Worm (Caenorhabditis elegans): ENCODE data around the gene F47B8.8.
"Not testable (repeated sequence)": the region's sequence is repeated elsewhere in the genome, so short reads cannot be mapped to it uniquely, and the experiment has no call there.

The F47B8.8 gene

ce11 chrV:14301076-14301475 is 30.5 kb upstream of the F47B8.8 start, which contains the start of gene F14D7.6:
TSS of gene F14D7.6 (plus strand) at chrV:14301413.
- TF ChIP-seq ceh-83 (GFP tag; optimal IDR thresholded peaks at IDR 0.05) (no peak), unc-120 (tag; optimal IDR thresholded peaks at IDR 0.05; ENCODE audit: poor library complexity, severe bottlenecking) (no peak), elt-3 (tag; optimal IDR thresholded peaks at IDR 0.05) (no peak), mep-1 (tag; optimal IDR thresholded peaks at IDR 0.05) (no peak), drap-1 (GFP tag; optimal IDR thresholded peaks at IDR 0.05) (no peak), elt-1 (tag; optimal IDR thresholded peaks at IDR 0.05; ENCODE audit: borderline replicate concordance, insufficient read depth) (no peak), lsy-2 (tag; optimal IDR thresholded peaks at IDR 0.05) (no peak), nhr-76 (tag; optimal IDR thresholded peaks at IDR 0.05) (no peak), M03D4.4 (tag; optimal IDR thresholded peaks at IDR 0.05) (no peak), mab-5 (tag; optimal IDR thresholded peaks at IDR 0.05) (no peak), tbx-8 (GFP tag; optimal IDR thresholded peaks at IDR 0.05) (no peak)

ce11 chrV:14306771-14307170 is 24.8 kb upstream of the F47B8.8 start, which contains the start of gene spig-4:
TSS of gene spig-4 (minus strand) at chrV:14306871.
- not testable (repeated sequence) for TF ChIP-seq lin-13 (tag; optimal IDR thresholded peaks at IDR 0.05); elt-1 (tag; optimal IDR thresholded peaks at IDR 0.05; ENCODE audit: borderline replicate concordance, insufficient read depth); drap-1 (GFP tag; optimal IDR thresholded peaks at IDR 0.05)

DNA sequence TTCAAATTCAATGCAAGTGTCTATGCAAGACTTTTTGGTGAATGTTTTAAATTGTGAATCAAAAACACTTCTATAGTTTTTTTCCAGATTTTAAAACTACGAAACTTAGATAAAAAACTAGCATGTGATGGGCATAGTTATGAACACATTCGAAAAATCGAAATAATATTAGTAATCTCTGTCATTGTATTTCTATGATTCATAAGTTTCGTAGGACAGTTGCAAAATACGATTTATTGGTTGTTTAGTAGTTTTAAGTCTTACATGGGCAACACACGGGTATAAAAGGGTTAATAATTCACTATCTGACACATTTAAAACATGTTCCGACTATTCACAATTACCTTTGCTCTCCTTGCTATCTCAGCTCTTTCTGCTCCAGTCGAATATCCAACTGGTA is 23.4 kb upstream of the F47B8.8 start, which contains the start of gene spig-5:
Gene spig-5 (plus strand): TSS at position 301 of the 400 bp plus-strand sequence.
- TF ChIP-seq sem-2 (GFP tag; optimal IDR thresholded peaks at IDR 0.05); nhr-237 (tag; optimal IDR thresholded peaks at IDR 0.05); unc-39 (tag; optimal IDR thresholded peaks at IDR 0.05): not testable (repeated sequence)

ce11 chrV:14309632-14310031 is 21.9 kb upstream of the F47B8.8 start, which contains the start of gene F14D7.14:
TSS of gene F14D7.14 (plus strand) at chrV:14309932.
- TF ChIP-seq ces-1 (GFP tag; optimal IDR thresholded peaks at IDR 0.05); snpc-4 (tag; optimal IDR thresholded peaks at IDR 0.05); lin-13 (tag; optimal IDR thresholded peaks at IDR 0.05): not testable (repeated sequence)

- TF ChIP-seq mab-5 (tag; optimal IDR thresholded peaks at IDR 0.05) (no peak), sptf-1 (tag; optimal IDR thresholded peaks at IDR 0.05) (no peak), mls-2 (tag; optimal IDR thresholded peaks at IDR 0.05) (no peak), blmp-1 (tag; optimal IDR thresholded peaks at IDR 0.05) (no peak), unc-62 (GFP tag; optimal IDR thresholded peaks at IDR 0.05) (no peak), nhr-2 (tag; optimal IDR thresholded peaks at IDR 0.05) (no peak), mep-1 (tag; optimal IDR thresholded peaks at IDR 0.05) (no peak), snpc-4 (tag; optimal IDR thresholded peaks at IDR 0.05) (no peak), lsy-2 (tag; optimal IDR thresholded peaks at IDR 0.05) (no peak), elt-1 (tag; optimal IDR thresholded peaks at IDR 0.05; ENCODE audit: borderline replicate concordance, insufficient read depth) (no peak), drap-1 (GFP tag; optimal IDR thresholded peaks at IDR 0.05) (no peak), ces-1 (GFP tag; optimal IDR thresholded peaks at IDR 0.05) (no peak), ceh-43 (GFP tag; optimal IDR thresholded peaks at IDR 0.05) (no peak), ztf-11 (tag; optimal IDR thresholded peaks at IDR 0.05) (no peak), M03D4.4 (tag; optimal IDR thresholded peaks at IDR 0.05) (no peak), zip-8 (tag; optimal IDR thresholded peaks at IDR 0.05) (no peak), tbx-8 (GFP tag; optimal IDR thresholded peaks at IDR 0.05) (no peak), nhr-12 (tag; optimal IDR thresholded peaks at IDR 0.05) (no peak)
These were observed 20.4 kb upstream of the F47B8.8 start, which contains the start of gene ddn-3 for ce11 chrV:14311115-14311514. TSS of gene ddn-3 (minus strand) at chrV:14311215.

ce11 chrV:14312695-14313094 is 18.8 kb upstream of the F47B8.8 start, which contains the start of gene F14D7.8:
TSS of gene F14D7.8 (minus strand) at chrV:14312795.
- TF ChIP-seq lin-13 (tag; optimal IDR thresholded peaks at IDR 0.05), result no peak
- no peak for TF ChIP-seq ceh-83 (GFP tag; optimal IDR thresholded peaks at IDR 0.05)
- TF ChIP-seq elt-3 (tag; optimal IDR thresholded peaks at IDR 0.05), result no peak
- TF ChIP-seq mep-1 (tag; optimal IDR thresholded peaks at IDR 0.05), result no peak
- no peak for TF ChIP-seq hlh-1 (tag; optimal IDR thresholded peaks at IDR 0.05)
- TF ChIP-seq flh-1 (GFP tag; optimal IDR thresholded peaks at IDR 0.05), result no peak
- no peak for TF ChIP-seq bed-3 (GFP tag; optimal IDR thresholded peaks at IDR 0.05)
- no peak for TF ChIP-seq nhr-76 (tag; optimal IDR thresholded peaks at IDR 0.05)
- no peak for TF ChIP-seq ces-1 (GFP tag; optimal IDR thresholded peaks at IDR 0.05)
- TF ChIP-seq ham-2 (GFP tag; optimal IDR thresholded peaks at IDR 0.05), result no peak
- TF ChIP-seq M03D4.4 (tag; optimal IDR thresholded peaks at IDR 0.05), result no peak
- no peak for TF ChIP-seq nhr-12 (tag; optimal IDR thresholded peaks at IDR 0.05)
- no peak for TF ChIP-seq tbx-8 (GFP tag; optimal IDR thresholded peaks at IDR 0.05)
- no peak for TF ChIP-seq pha-4 (tag; optimal IDR thresholded peaks at IDR 0.05)
